Worm (Caenorhabditis elegans) whole organism, young adult: ENCODE results near the gene C13G3.12.
A peak's percentile ranks its signal among the peaks of the same experiment; 100 is the strongest.

Experiments used
- C06A6.2 ChIP-seq: fragments of 200-800 bp; sonication (Bioruptor generic); conservative IDR thresholded peaks from 2 replicates; pipeline ENCODE4 v1.3.6; 2022; ENCODE audit warnings: missing genetic modification characterization, missing compliant biosample characterization
- D2030.7 ChIP-seq: fragments of 200-800 bp; sonication (Bioruptor generic); IDR thresholded peaks from 2 replicates; pipeline ENCODE4 v1.3.6; 2022; ENCODE audit warnings: missing genetic modification reagents, missing genetic modification characterization, missing compliant biosample characterization
- F55B11.4 ChIP-seq: sonication (generic microtip); optimal IDR thresholded peaks from 2 replicates; lab custom pipeline; 2016; ENCODE audit warnings: missing compliant biosample characterization, missing genetic modification characterization, borderline replicate concordance; ENCODE audit not compliant: insufficient read depth
- F57A8.1 ChIP-seq: fragments of 200-800 bp; sonication (Bioruptor generic); optimal IDR thresholded peaks from 2 replicates; lab custom pipeline; 2018; ENCODE audit warnings: mild to moderate bottlenecking, missing genetic modification characterization, moderate library complexity, missing compliant biosample characterization
- F57C9.4 ChIP-seq: sonication (generic microtip); optimal IDR thresholded peaks from 2 replicates; lab custom pipeline; 2017; ENCODE audit warnings: mild to moderate bottlenecking, missing genetic modification characterization, missing compliant biosample characterization
- K12H6.12 ChIP-seq: fragments of 200-800 bp; sonication (Bioruptor generic); optimal IDR thresholded peaks from 2 replicates; lab custom pipeline; 2018; ENCODE audit warnings: mild to moderate bottlenecking, missing genetic modification characterization, missing compliant biosample characterization
- T07F8.4 ChIP-seq: sonication (generic microtip); optimal IDR thresholded peaks from 2 replicates; lab custom pipeline; 2016; ENCODE audit warnings: mild to moderate bottlenecking, missing genetic modification characterization, moderate library complexity, missing compliant biosample characterization
- Y53F4B.3 ChIP-seq: fragments of 200-800 bp; sonication (Bioruptor generic); IDR thresholded peaks from 2 replicates; pipeline ENCODE4 v1.3.6; 2022; ENCODE audit warnings: missing genetic modification reagents, missing genetic modification characterization, missing compliant biosample characterization
- Y67H2A.10 ChIP-seq: fragments of 200-800 bp; sonication (Bioruptor generic); conservative IDR thresholded peaks from 2 replicates; pipeline ENCODE4 v1.3.6; 2022; ENCODE audit warnings: missing genetic modification reagents, missing genetic modification characterization, missing compliant biosample characterization
- ama-1 ChIP-seq, 3 experiments: fragments of 150-350 bp in 1 of 3; sonication (generic microtip) in 2 of 3; optimal IDR thresholded peaks; 2 replicates each; lab custom pipeline; 2014 to 2018; ENCODE audit warnings: missing biosample characterization in 2 of 3, missing genetic modification characterization in 2 of 3, missing genetic modification reagents in 2 of 3
- aptf-3 ChIP-seq: fragments of 200-800 bp; sonication (Bioruptor generic); IDR thresholded peaks from 2 replicates; pipeline ENCODE4 v1.3.6; 2022; ENCODE audit warnings: missing genetic modification characterization, missing compliant biosample characterization
- athp-1 ChIP-seq: sonication (generic microtip); optimal IDR thresholded peaks from 2 replicates; lab custom pipeline; 2017; ENCODE audit warnings: mild to moderate bottlenecking, missing genetic modification characterization, missing compliant biosample characterization
- bed-2 ChIP-seq: fragments of 200-800 bp; sonication (Bioruptor generic); IDR thresholded peaks from 2 replicates; pipeline ENCODE4 v1.3.6; 2022; ENCODE audit warnings: missing genetic modification reagents, missing genetic modification characterization, missing compliant biosample characterization
- cebp-2 ChIP-seq: fragments of 200-800 bp; sonication (Bioruptor generic); IDR thresholded peaks from 2 replicates; pipeline ENCODE4 v1.3.6; 2022; ENCODE audit warnings: missing genetic modification characterization, missing compliant biosample characterization
- ceh-58 ChIP-seq: fragments of 200-800 bp; sonication (Bioruptor generic); IDR thresholded peaks from 2 replicates; pipeline ENCODE4 v1.3.6; 2022; ENCODE audit warnings: missing genetic modification characterization, missing compliant biosample characterization
- ceh-91 ChIP-seq: fragments of 200-800 bp; sonication (Bioruptor generic); IDR thresholded peaks from 2 replicates; pipeline ENCODE4 v1.3.6; 2022; ENCODE audit warnings: missing genetic modification reagents, missing genetic modification characterization, missing compliant biosample characterization
- efl-1 ChIP-seq: fragments of 150-350 bp; optimal IDR thresholded peaks from 2 replicates; lab custom pipeline; 2014; ENCODE audit warnings: missing biosample characterization, missing genetic modification reagents, missing genetic modification characterization
- egl-18 ChIP-seq: fragments of 200-800 bp; sonication (Bioruptor generic); IDR thresholded peaks from 2 replicates; pipeline ENCODE4 v1.3.6; 2022; ENCODE audit warnings: missing genetic modification reagents, missing genetic modification characterization, missing compliant biosample characterization
- ekl-4 ChIP-seq: fragments of 200-800 bp; sonication (Bioruptor generic); IDR thresholded peaks from 2 replicates; pipeline ENCODE4 v1.3.6; 2022; ENCODE audit warnings: missing genetic modification reagents, missing genetic modification characterization, missing compliant biosample characterization
- ets-4 ChIP-seq: fragments of 200-800 bp; sonication (Bioruptor generic); optimal IDR thresholded peaks from 2 replicates; lab custom pipeline; 2018; ENCODE audit warnings: mild to moderate bottlenecking, missing genetic modification characterization, missing compliant biosample characterization
- him-1 ChIP-seq: sonication (generic microtip); optimal IDR thresholded peaks from 2 replicates; lab custom pipeline; 2016; ENCODE audit warnings: missing genotype, missing genetic modification reagents, missing genetic modification characterization, missing compliant biosample characterization
- hlh-12 ChIP-seq: sonication (generic microtip); optimal IDR thresholded peaks from 2 replicates; lab custom pipeline; 2016; ENCODE audit warnings: missing genetic modification characterization, missing compliant biosample characterization
- lag-1 ChIP-seq: fragments of 200-800 bp; sonication (Bioruptor generic); IDR thresholded peaks from 2 replicates; pipeline ENCODE4 v1.3.6; 2022; ENCODE audit warnings: missing genetic modification reagents, missing genetic modification characterization, missing compliant biosample characterization
- let-526 ChIP-seq: fragments of 200-800 bp; sonication (Bioruptor generic); IDR thresholded peaks from 2 replicates; pipeline ENCODE4 v1.3.6; 2022; ENCODE audit warnings: missing genetic modification reagents, missing genetic modification characterization, missing compliant biosample characterization
- let-607 ChIP-seq, 2 experiments: fragments of 200-800 bp in 1 of 2; sonication (Bioruptor generic) in 1 of 2; sonication (generic microtip) in 1 of 2; optimal IDR thresholded peaks; 2 replicates each; lab custom pipeline; 2016 to 2018; ENCODE audit warnings: mild to moderate bottlenecking in 2 of 2, missing compliant biosample characterization in 2 of 2, missing genetic modification characterization in 2 of 2, moderate library complexity in 2 of 2, missing genotype in 1 of 2
- lsl-1 ChIP-seq: fragments of 200-800 bp; sonication (Bioruptor generic); optimal IDR thresholded peaks from 2 replicates; lab custom pipeline; 2018; ENCODE audit warnings: mild to moderate bottlenecking, missing genetic modification characterization, moderate library complexity, missing compliant biosample characterization
- lsy-27 ChIP-seq: sonication (generic microtip); optimal IDR thresholded peaks from 2 replicates; lab custom pipeline; 2017; ENCODE audit warnings: missing genetic modification characterization, mild to moderate bottlenecking, missing compliant biosample characterization, antibody characterized with exemption, missing genotype, borderline replicate concordance; ENCODE audit not compliant: insufficient read depth
- madf-6 ChIP-seq: fragments of 200-800 bp; sonication (Bioruptor generic); IDR thresholded peaks from 2 replicates; pipeline ENCODE4 v1.3.6; 2022; ENCODE audit warnings: missing genetic modification reagents, missing genetic modification characterization, missing compliant biosample characterization
- mel-28 ChIP-seq: sonication (generic microtip); optimal IDR thresholded peaks from 2 replicates; lab custom pipeline; 2016; ENCODE audit warnings: borderline replicate concordance, mild to moderate bottlenecking, missing genetic modification characterization, missing compliant biosample characterization
- nhr-120 ChIP-seq: fragments of 200-800 bp; sonication (Bioruptor generic); IDR thresholded peaks from 2 replicates; pipeline ENCODE4 v1.3.6; 2022; ENCODE audit warnings: missing genetic modification characterization, missing compliant biosample characterization
- pbrm-1 ChIP-seq: fragments of 200-800 bp; sonication (Bioruptor generic); IDR thresholded peaks from 2 replicates; pipeline ENCODE4 v1.3.6; 2022; ENCODE audit warnings: missing genetic modification reagents, missing genetic modification characterization, missing compliant biosample characterization
- sdz-38 ChIP-seq: sonication (generic microtip); optimal IDR thresholded peaks from 2 replicates; lab custom pipeline; 2016; ENCODE audit warnings: missing genotype, missing genetic modification characterization, missing compliant biosample characterization
- sea-2 ChIP-seq: fragments of 200-800 bp; sonication (Bioruptor generic); IDR thresholded peaks from 2 replicates; pipeline ENCODE4 v1.3.6; 2022; ENCODE audit warnings: missing genetic modification characterization, missing compliant biosample characterization
- snpc-1.1 ChIP-seq: sonication (generic microtip); optimal IDR thresholded peaks from 2 replicates; lab custom pipeline; 2017; ENCODE audit warnings: missing genetic modification characterization, mild to moderate bottlenecking, missing compliant biosample characterization, antibody characterized with exemption, moderate library complexity, missing genotype, missing genetic modification reagents; ENCODE audit not compliant: insufficient read depth
- tbp1 ChIP-seq: fragments of 200-800 bp; sonication (Bioruptor generic); optimal IDR thresholded peaks from 2 replicates; lab custom pipeline; 2018; ENCODE audit warnings: mild to moderate bottlenecking, missing genetic modification characterization, missing compliant biosample characterization
- tbx-9 ChIP-seq: sonication (generic microtip); optimal IDR thresholded peaks from 2 replicates; lab custom pipeline; 2016; ENCODE audit warnings: borderline replicate concordance, missing genetic modification characterization, inconsistent platforms, missing compliant biosample characterization
- unc-62 ChIP-seq: fragments of 150-350 bp; optimal IDR thresholded peaks from 2 replicates; lab custom pipeline; 2014; ENCODE audit warnings: missing biosample characterization, missing genetic modification reagents, missing genetic modification characterization
- xnd-1 ChIP-seq: sonication (generic microtip); optimal IDR thresholded peaks from 2 replicates; lab custom pipeline; 2016; ENCODE audit warnings: missing genotype, missing genetic modification reagents, missing genetic modification characterization, missing compliant biosample characterization
- ztf-26 ChIP-seq: sonication (generic microtip); optimal IDR thresholded peaks from 2 replicates; lab custom pipeline; 2017; ENCODE audit warnings: missing genetic modification characterization, missing compliant biosample characterization
- ztf-3 ChIP-seq: fragments of 200-800 bp; sonication (Bioruptor generic); optimal IDR thresholded peaks from 2 replicates; lab custom pipeline; 2018; ENCODE audit warnings: mild to moderate bottlenecking, missing genetic modification characterization, missing compliant biosample characterization
- ztf-6 ChIP-seq: fragments of 200-800 bp; sonication (Bioruptor generic); IDR thresholded peaks from 2 replicates; pipeline ENCODE4 v1.3.6; 2022; ENCODE audit warnings: missing genetic modification reagents, missing genetic modification characterization, missing compliant biosample characterization

C13G3.12 gene

DNA sequence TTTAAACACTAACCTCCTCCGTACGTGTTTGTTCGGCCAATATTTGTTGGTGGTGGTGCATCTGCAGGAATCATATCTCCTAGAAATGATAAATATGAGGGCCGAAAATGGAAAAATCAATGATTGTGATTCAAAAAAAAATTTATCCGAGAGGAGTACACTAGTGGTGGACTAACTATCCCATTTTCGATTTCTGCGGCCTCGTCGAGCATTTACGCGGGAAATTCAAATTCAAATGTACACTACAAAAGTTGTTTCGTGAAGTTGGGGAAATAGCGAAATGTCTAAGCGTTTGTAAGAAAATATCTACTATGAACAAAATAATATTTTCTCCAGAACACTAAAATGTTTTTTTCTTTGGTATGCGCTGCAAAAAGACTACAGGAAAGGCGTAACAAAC, 6.6 kb upstream of the C13G3.12 start (continued):
- TF ChIP-seq madf-6 (GFP tag; lab: Robert Waterston, UW), result peak; percentile 40
- TF ChIP-seq let-607 (tag; optimal IDR thresholded peaks at IDR 0.05; lab: Kevin White, UChicago), result peak in 1 of 2 experiments; percentile 7
- no peak for TF ChIP-seq ama-1 (optimal IDR thresholded peaks at IDR 0.05; lab: Kevin White, UChicago)
- TF ChIP-seq ama-1 (GFP tag; optimal IDR thresholded peaks at IDR 0.05; lab: Kevin White, UChicago), result no peak
- 0 out of 2 replicates have a peak, but pooled peaks have one; percentile 34 for TF ChIP-seq let-526

ce11 chrV:11027740-11028139, 5.0 kb upstream of the C13G3.12 start:
- TF ChIP-seq C06A6.2 (no peak), Y67H2A.10 (no peak)

- TF ChIP-seq cebp-2 (GFP tag; lab: Robert Waterston, UW) (no peak), athp-1 (tag; lab: Kevin White, UChicago) (no peak), F57A8.1 (GFP tag; lab: Kevin White, UChicago) (no peak), egl-18 (GFP tag; lab: Robert Waterston, UW) (no peak), lag-1 (GFP tag; lab: Robert Waterston, UW) (no peak), ekl-4 (no peak), xnd-1 (tag; lab: Kevin White, UChicago) (no peak), lsy-27 (tag; lab: Kevin White, UChicago) (no peak), bed-2 (no peak), efl-1 (GFP tag; lab: Kevin White, UChicago) (no peak), F57C9.4 (tag; lab: Kevin White, UChicago) (no peak), hlh-12 (tag; lab: Kevin White, UChicago) (no peak), snpc-1.1 (tag; lab: Kevin White, UChicago) (no peak), tbp1 (GFP tag; lab: Kevin White, UChicago) (no peak), lsl-1 (GFP tag; lab: Kevin White, UChicago) (no peak)
These were observed 5.7 kb downstream of the C13G3.12 start for ce11 chrV:11016846-11017553.

DNA sequence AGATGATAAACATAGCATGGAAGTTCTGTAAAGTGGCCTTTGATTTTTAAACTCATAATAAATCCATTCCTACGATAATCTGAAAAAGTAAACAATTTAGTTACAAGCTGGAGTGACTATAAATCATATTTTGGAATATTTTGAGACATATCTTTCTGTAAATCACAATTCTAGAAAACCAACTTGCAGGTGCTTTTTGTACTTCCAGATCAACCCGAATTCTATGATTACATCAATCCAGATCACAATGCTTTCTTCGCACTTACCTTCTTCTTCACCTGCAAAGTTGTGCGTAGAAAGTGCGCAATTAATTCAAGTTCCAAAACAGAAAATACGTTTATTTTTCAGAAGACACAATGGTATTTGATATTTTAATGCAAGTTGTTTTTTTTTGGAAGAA, 8.0 kb downstream of the C13G3.12 start:
- TF ChIP-seq madf-6 (GFP tag; lab: Robert Waterston, UW) (no peak), snpc-1.1 (tag; lab: Kevin White, UChicago) (no peak), sdz-38 (no peak), pbrm-1 (GFP tag; lab: Robert Waterston, UW) (no peak), ceh-91 (GFP tag; lab: Robert Waterston, UW) (no peak), C06A6.2 (no peak)

- no peak for TF ChIP-seq cebp-2 (GFP tag; lab: Robert Waterston, UW)
- TF ChIP-seq F55B11.4 (tag; lab: Kevin White, UChicago), result no peak
- no peak for TF ChIP-seq K12H6.12 (tag; lab: Kevin White, UChicago)
- TF ChIP-seq ekl-4, result no peak
- TF ChIP-seq ztf-26 (tag; lab: Kevin White, UChicago), result no peak
- no peak for TF ChIP-seq nhr-120 (GFP tag; lab: Robert Waterston, UW)
- TF ChIP-seq Y53F4B.3 (GFP tag; lab: Robert Waterston, UW), result no peak
- TF ChIP-seq tbx-9 (tag; lab: Kevin White, UChicago), result no peak
- no peak for TF ChIP-seq mel-28
- TF ChIP-seq unc-62, result no peak
- no peak for TF ChIP-seq sea-2
- no peak for TF ChIP-seq aptf-3
- no peak for TF ChIP-seq ets-4
- TF ChIP-seq ceh-58 (GFP tag; lab: Robert Waterston, UW), result no peak
- TF ChIP-seq him-1 (tag; lab: Kevin White, UChicago), result no peak
- TF ChIP-seq ztf-3 (GFP tag; lab: Kevin White, UChicago), result no peak
- no peak for TF ChIP-seq ztf-6
- no peak for TF ChIP-seq T07F8.4
- no peak for TF ChIP-seq let-607 (tag; optimal IDR thresholded peaks at IDR 0.05; lab: Kevin White, UChicago)
- no peak for TF ChIP-seq D2030.7 (GFP tag; lab: Robert Waterston, UW)
These were observed 9.5 kb downstream of the C13G3.12 start for ce11 chrV:11013179-11013578.
